Worm (Caenorhabditis elegans): ENCODE data around the gene svh-1.

svh-1 gene

DNA sequence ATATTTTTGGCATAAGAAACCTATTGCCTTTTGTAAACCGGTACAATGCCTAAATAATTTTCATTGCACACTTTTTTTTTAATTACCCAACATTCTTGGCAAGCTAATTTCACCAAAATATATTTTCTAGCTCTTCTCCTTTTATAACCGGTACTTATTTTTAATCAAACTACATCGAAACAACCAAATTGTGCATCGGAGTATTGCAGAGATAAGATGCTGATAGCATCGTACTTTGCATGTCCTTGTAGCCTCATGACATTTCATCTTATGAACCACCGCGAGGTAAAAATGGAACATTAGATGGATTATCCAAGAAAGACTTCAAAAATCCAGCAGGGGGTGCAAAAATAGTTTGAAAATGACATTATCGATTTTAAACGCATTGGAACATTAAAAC lies 48.8 kb downstream of the svh-1 start (continued):
- TF ChIP-seq nhr-41 (GFP tag; IDR thresholded peaks at IDR 0.05) (no peak), mep-1 (tag; optimal IDR thresholded peaks at IDR 0.05) (no peak), lin-13 (GFP tag; optimal IDR thresholded peaks at IDR 0.05) (no peak), lin-15B (tag; optimal IDR thresholded peaks at IDR 0.05) (no peak)

ce11 chrIV:8259904-8260303 lies 53.5 kb downstream of the svh-1 start, which contains the start of gene K07H8.7:
K07H8.7 (minus strand) TSS chrIV:8260004.
- TF ChIP-seq tra-1 (GFP tag; IDR thresholded peaks at IDR 0.05) (no peak), daf-16 (GFP tag; optimal IDR thresholded peaks at IDR 0.05) (no peak), daf-16 (tag; optimal IDR thresholded peaks at IDR 0.05) (no peak)

- no peak for TF ChIP-seq vab-7 (GFP tag; IDR thresholded peaks at IDR 0.05)
- no peak for TF ChIP-seq nhr-42 (GFP tag; IDR thresholded peaks at IDR 0.05)
- TF ChIP-seq hlh-11 (tag; optimal IDR thresholded peaks at IDR 0.05): peak; percentile 44
- TF ChIP-seq dmd-6 (GFP tag; IDR thresholded peaks at IDR 0.05): peak; percentile 95
- no peak for TF ChIP-seq Y105C5A.15 (GFP tag; IDR thresholded peaks at IDR 0.05)
- peak; percentile 69 for TF ChIP-seq set-16 (GFP tag; IDR thresholded peaks at IDR 0.05)
- TF ChIP-seq mdt-29 (GFP tag; IDR thresholded peaks at IDR 0.05): peak; percentile 34; the same call in 1 of the 2 replicates
- TF ChIP-seq lim-7 (GFP tag; IDR thresholded peaks at IDR 0.05): no peak
- TF ChIP-seq dmd-8 (GFP tag; IDR thresholded peaks at IDR 0.05): 0 out of 2 replicates have a peak, but pooled peaks have one; percentile 10
- no peak; the same call in 1 of the 2 replicates for TF ChIP-seq D1046.2 (GFP tag; IDR thresholded peaks at IDR 0.05)
- TF ChIP-seq daf-16 (GFP tag; optimal IDR thresholded peaks at IDR 0.05): peak in 1 of 2 experiments; percentile 11
- TF ChIP-seq daf-16 (tag; optimal IDR thresholded peaks at IDR 0.05): no peak
- TF ChIP-seq hmg-1.1 (GFP tag; IDR thresholded peaks at IDR 0.05): no peak
- no peak for TF ChIP-seq unc-130 (GFP tag; optimal IDR thresholded peaks at IDR 0.05)
- TF ChIP-seq nhr-11 (tag; optimal IDR thresholded peaks at IDR 0.05): no peak
- 0 out of 2 replicates have a peak, but pooled peaks have one; percentile 66 for TF ChIP-seq Y75B8A.6 (GFP tag; IDR thresholded peaks at IDR 0.05)
- no peak for TF ChIP-seq sdz-12 (GFP tag; optimal IDR thresholded peaks at IDR 0.05)
- TF ChIP-seq egl-43 (GFP tag; IDR thresholded peaks at IDR 0.05): peak; percentile 59; the same call in 1 of the 2 replicates
- no peak for TF ChIP-seq nhr-237 (tag; optimal IDR thresholded peaks at IDR 0.05)
- 0 out of 2 replicates have a peak, but pooled peaks have one; percentile 17 for TF ChIP-seq mxl-2 (GFP tag; conservative IDR thresholded peaks at IDR 0.05)
- TF ChIP-seq R02D3.7 (tag; optimal IDR thresholded peaks at IDR 0.05): no peak
- TF ChIP-seq daf-8 (GFP tag; IDR thresholded peaks at IDR 0.05): 0 out of 2 replicates have a peak, but pooled peaks have one; percentile 70
- no peak for TF ChIP-seq zag-1 (tag; optimal IDR thresholded peaks at IDR 0.05)
- TF ChIP-seq ama-1 (optimal IDR thresholded peaks at IDR 0.05): peak; percentile 36
- no peak for TF ChIP-seq lin-15B (tag; optimal IDR thresholded peaks at IDR 0.05)
- TF ChIP-seq aha-1 (tag): peak; percentile 21
- TF ChIP-seq Y48G9A.11 (GFP tag; IDR thresholded peaks at IDR 0.05): no peak
- 0 out of 2 replicates have a peak, but pooled peaks have one; percentile 41 for TF ChIP-seq pha-4 (GFP tag; IDR thresholded peaks at IDR 0.05)
- no peak for TF ChIP-seq pha-4 (tag; optimal IDR thresholded peaks at IDR 0.05)
- TF ChIP-seq ces-1 (GFP tag; optimal IDR thresholded peaks at IDR 0.05): no peak
- TF ChIP-seq lin-38 (GFP tag; IDR thresholded peaks at IDR 0.05): peak; percentile 47
- peak; percentile 15 for TF ChIP-seq dve-1 (tag; optimal IDR thresholded peaks at IDR 0.05; ENCODE audit: insufficient read depth)
- no peak for TF ChIP-seq skn-1 (tag; optimal IDR thresholded peaks at IDR 0.05)
- TF ChIP-seq ctbp-1 (GFP tag; IDR thresholded peaks at IDR 0.05): 0 out of 2 replicates have a peak, but pooled peaks have one; percentile 14
- peak; percentile 62; the same call in 1 of the 2 replicates for TF ChIP-seq tra-1 (GFP tag; IDR thresholded peaks at IDR 0.05)
- TF ChIP-seq rbr-2 (tag; optimal IDR thresholded peaks at IDR 0.05): no peak
- TF ChIP-seq gei-8 (GFP tag; optimal IDR thresholded peaks at IDR 0.05): no peak
- no peak for TF ChIP-seq F26F4.8 (GFP tag; conservative IDR thresholded peaks at IDR 0.05)
- no peak for TF ChIP-seq lin-29 (GFP tag; IDR thresholded peaks at IDR 0.05)
- TF ChIP-seq nhr-76 (tag; optimal IDR thresholded peaks at IDR 0.05): no peak
- no peak for TF ChIP-seq unc-39 (tag; optimal IDR thresholded peaks at IDR 0.05)
- TF ChIP-seq snpc-4 (tag; optimal IDR thresholded peaks at IDR 0.05): no peak
- peak; percentile 69 for TF ChIP-seq nhr-48 (tag; optimal IDR thresholded peaks at IDR 0.05)
Observed at ce11 chrIV:8260848-8261638, 54.6 kb downstream of the svh-1 start, which contains the start of gene vit-6. vit-6 (plus strand) TSS chrIV:8261157.

Data from whole organism, L4 larva.